Fruit fly (Drosophila melanogaster) whole organism, embryonic: Measurements from ENCODE around the gene w.

Experiments
- Ada2b ChIP-seq: fragments of 200-800 bp; sonication (Bioruptor generic); IDR thresholded peaks from 2 replicates; pipeline ENCODE4 v1.3.6; 2022; ENCODE audit warnings: missing biosample characterization, missing genetic modification characterization
- B-H1 ChIP-seq: fragments of 200-800 bp; sonication (Bioruptor generic); IDR thresholded peaks from 3 replicates; pipeline ENCODE4 v1.3.6; 2022; ENCODE audit warnings: missing biosample characterization, missing genetic modification characterization
- B-H2 ChIP-seq: fragments of 200-800 bp; sonication (Bioruptor generic); optimal IDR thresholded peaks from 2 replicates; lab custom pipeline; 2018; ENCODE audit warnings: missing biosample characterization, mild to moderate bottlenecking, missing genetic modification characterization
- CG10321 ChIP-seq: fragments of 200-800 bp; sonication (Bioruptor generic); IDR thresholded peaks from 2 replicates; pipeline ENCODE4 v1.3.6; 2022; ENCODE audit warnings: missing biosample characterization, missing genetic modification characterization
- CG10366 ChIP-seq: fragments of 200-800 bp; sonication (Bioruptor generic); IDR thresholded peaks from 2 replicates; pipeline ENCODE4 v1.3.6; 2022; ENCODE audit warnings: missing biosample characterization, missing genetic modification characterization
- CG10543 ChIP-seq: fragments of 200-800 bp; sonication (Bioruptor generic); optimal IDR thresholded peaks from 3 replicates; lab custom pipeline; 2017; ENCODE audit warnings: missing biosample characterization, mild to moderate bottlenecking, missing genetic modification characterization, moderate library complexity
- CG10654 ChIP-seq: fragments of 200-800 bp; sonication (Bioruptor generic); optimal IDR thresholded peaks from 2 replicates; lab custom pipeline; 2016; ENCODE audit warnings: missing biosample characterization, missing genetic modification characterization
- CG11093 ChIP-seq: fragments of 200-800 bp; sonication (Bioruptor generic); IDR thresholded peaks from 3 replicates; pipeline ENCODE4 v1.3.6; 2022; ENCODE audit warnings: missing biosample characterization, missing genetic modification characterization
- CG11456 ChIP-seq: fragments of 200-800 bp; sonication (Bioruptor generic); IDR thresholded peaks from 3 replicates; pipeline ENCODE4 v1.3.6; 2022; ENCODE audit warnings: missing biosample characterization, missing genetic modification characterization
- CG14441 ChIP-seq: fragments of 200-800 bp; sonication (Bioruptor generic); IDR thresholded peaks from 2 replicates; pipeline ENCODE4 v1.3.6; 2022; ENCODE audit warnings: missing biosample characterization, missing genetic modification characterization
- CG15073 ChIP-seq: fragments of 200-800 bp; sonication (Bioruptor generic); optimal IDR thresholded peaks from 2 replicates; lab custom pipeline; 2016; ENCODE audit warnings: missing biosample characterization, missing genetic modification characterization
- CG15696 ChIP-seq: fragments of 200-800 bp; sonication (Bioruptor generic); optimal IDR thresholded peaks from 2 replicates; lab custom pipeline; 2019; ENCODE audit warnings: missing biosample characterization, mild to moderate bottlenecking, missing genetic modification characterization, moderate library complexity
- CG17802 ChIP-seq: fragments of 200-800 bp; sonication (Bioruptor generic); optimal IDR thresholded peaks from 2 replicates; lab custom pipeline; 2018; ENCODE audit warnings: missing biosample characterization, mild to moderate bottlenecking, missing genetic modification characterization, moderate library complexity
- CG3163 ChIP-seq: fragments of 200-800 bp; sonication (Bioruptor generic); optimal IDR thresholded peaks from 3 replicates; lab custom pipeline; 2016; ENCODE audit warnings: missing biosample characterization, missing genetic modification characterization
- CG32767 ChIP-seq: fragments of 200-800 bp; sonication (Bioruptor generic); IDR thresholded peaks from 2 replicates; pipeline ENCODE4 v1.3.6; 2022; ENCODE audit warnings: missing biosample characterization, missing genetic modification characterization
- CG3407 ChIP-seq: fragments of 200-800 bp; sonication (Bioruptor generic); optimal IDR thresholded peaks from 2 replicates; lab custom pipeline; 2018; ENCODE audit warnings: missing biosample characterization, mild to moderate bottlenecking, missing genetic modification characterization
- CG4854 ChIP-seq: fragments of 200-800 bp; sonication (Bioruptor generic); optimal IDR thresholded peaks from 2 replicates; lab custom pipeline; 2016; ENCODE audit warnings: missing biosample characterization, missing genetic modification characterization, inconsistent platforms
- CG7357 ChIP-seq: fragments of 200-800 bp; sonication (Bioruptor generic); IDR thresholded peaks from 3 replicates; pipeline ENCODE4 v1.3.6; 2022; ENCODE audit warnings: missing biosample characterization, missing genetic modification characterization
- CG7372 ChIP-seq: fragments of 200-800 bp; sonication (Bioruptor generic); IDR thresholded peaks from 2 replicates; pipeline ENCODE4 v1.3.6; 2022; ENCODE audit warnings: missing biosample characterization, missing genetic modification characterization
- CG7556 ChIP-seq: fragments of 200-800 bp; sonication (Bioruptor generic); optimal IDR thresholded peaks from 2 replicates; lab custom pipeline; 2017; ENCODE audit warnings: missing biosample characterization, mild to moderate bottlenecking, missing genetic modification characterization
- CG7745 ChIP-seq: fragments of 200-800 bp; sonication (Bioruptor generic); optimal IDR thresholded peaks from 2 replicates; lab custom pipeline; 2018; ENCODE audit warnings: missing biosample characterization, mild to moderate bottlenecking, missing genetic modification characterization, moderate library complexity
- CG8924 ChIP-seq: fragments of 200-800 bp; optimal IDR thresholded peaks from 3 replicates; lab custom pipeline; 2019; ENCODE audit warnings: missing biosample characterization, mild to moderate bottlenecking, missing genetic modification characterization, moderate library complexity
- Camta ChIP-seq: fragments of 200-800 bp; sonication (Bioruptor generic); optimal IDR thresholded peaks from 2 replicates; lab custom pipeline; 2016; ENCODE audit warnings: missing biosample characterization, missing genetic modification characterization
- Dad ChIP-seq: fragments of 200-800 bp; sonication (Bioruptor generic); optimal IDR thresholded peaks from 3 replicates; lab custom pipeline; 2016; ENCODE audit warnings: missing biosample characterization, missing genetic modification characterization
- H15 ChIP-seq: fragments of 200-800 bp; sonication (Bioruptor generic); IDR thresholded peaks from 3 replicates; pipeline ENCODE4 v1.3.6; 2022; ENCODE audit warnings: missing biosample characterization, missing genetic modification characterization
- H2.0 ChIP-seq: fragments of 200-800 bp; sonication (Bioruptor generic); IDR thresholded peaks from 2 replicates; pipeline ENCODE4 v1.3.6; 2022; ENCODE audit warnings: missing biosample characterization, missing genetic modification characterization
- HLH54F ChIP-seq: fragments of 200-800 bp; sonication (Bioruptor generic); optimal IDR thresholded peaks from 3 replicates; lab custom pipeline; 2016; ENCODE audit warnings: missing biosample characterization, missing genetic modification characterization
- Hand ChIP-seq: fragments of 200-800 bp; sonication (Bioruptor generic); optimal IDR thresholded peaks from 2 replicates; lab custom pipeline; 2017; ENCODE audit warnings: mild to moderate bottlenecking, missing biosample characterization, missing genetic modification reagents, missing genetic modification characterization
- Hey ChIP-seq: fragments of 200-800 bp; sonication (Bioruptor generic); optimal IDR thresholded peaks from 3 replicates; lab custom pipeline; 2018; ENCODE audit warnings: missing biosample characterization, mild to moderate bottlenecking, missing genetic modification characterization
- Lhr ChIP-seq: fragments of 200-800 bp; sonication (Bioruptor generic); optimal IDR thresholded peaks from 3 replicates; lab custom pipeline; 2017; ENCODE audit warnings: mild to moderate bottlenecking, missing biosample characterization, missing genetic modification reagents, missing genetic modification characterization
- NC2α ChIP-seq: fragments of 200-800 bp; sonication (Bioruptor generic); optimal IDR thresholded peaks from 2 replicates; lab custom pipeline; 2016; ENCODE audit warnings: missing biosample characterization, missing genetic modification characterization
- Sox102F ChIP-seq: fragments of 200-800 bp; sonication (Bioruptor generic); optimal IDR thresholded peaks from 2 replicates; lab custom pipeline; 2018; ENCODE audit warnings: missing biosample characterization, mild to moderate bottlenecking, missing genetic modification characterization, moderate library complexity
- Stat92E ChIP-seq, 3 experiments: fragments of >200 bp in 2 of 3; fragments of 200-800 bp in 1 of 3; sonication (Bioruptor generic) in 1 of 3; optimal IDR thresholded peaks; 2 replicates each; lab custom pipeline; 2017 to 2019; ENCODE audit warnings: missing biosample characterization in 3 of 3, missing genetic modification characterization in 3 of 3, mild to moderate bottlenecking in 1 of 3, moderate library complexity in 1 of 3
- bbx ChIP-seq: fragments of 200-800 bp; sonication (Bioruptor generic); IDR thresholded peaks from 2 replicates; pipeline ENCODE4 v1.3.6; 2022; ENCODE audit warnings: missing biosample characterization, missing genetic modification characterization; ENCODE audit not compliant: partially characterized antibody
- ci ChIP-seq: fragments of 200-800 bp; sonication (Bioruptor generic); IDR thresholded peaks from 3 replicates; pipeline ENCODE4 v1.3.6; 2022; ENCODE audit warnings: missing biosample characterization, missing genetic modification characterization
- cwo ChIP-seq: fragments of 200-800 bp; sonication (Bioruptor generic); optimal IDR thresholded peaks from 3 replicates; lab custom pipeline; 2017; ENCODE audit warnings: missing biosample characterization, missing genetic modification characterization, mild to moderate bottlenecking, moderate library complexity, missing genetic modification reagents
- disco-r ChIP-seq: fragments of 200-800 bp; sonication (Bioruptor generic); optimal IDR thresholded peaks from 2 replicates; lab custom pipeline; 2016; ENCODE audit warnings: missing biosample characterization, missing genetic modification characterization
- fd3F ChIP-seq: fragments of 200-800 bp; sonication (Bioruptor generic); optimal IDR thresholded peaks from 2 replicates; lab custom pipeline; 2018; ENCODE audit warnings: missing biosample characterization, mild to moderate bottlenecking, missing genetic modification characterization, moderate library complexity
- ftz-f1 ChIP-seq: fragments of 200-800 bp; sonication (Bioruptor generic); optimal IDR thresholded peaks from 2 replicates; lab custom pipeline; 2016; ENCODE audit warnings: missing biosample characterization, missing genetic modification characterization
- gce ChIP-seq: fragments of 200-800 bp; sonication (Bioruptor generic); IDR thresholded peaks from 3 replicates; pipeline ENCODE4 v1.3.6; 2022; ENCODE audit warnings: missing biosample characterization, missing genetic modification characterization
- kah ChIP-seq: fragments of 200-800 bp; sonication (Bioruptor generic); optimal IDR thresholded peaks from 2 replicates; lab custom pipeline; 2018; ENCODE audit warnings: missing biosample characterization, mild to moderate bottlenecking, missing genetic modification characterization
- knrl ChIP-seq: fragments of 200-800 bp; sonication (Bioruptor generic); IDR thresholded peaks from 3 replicates; pipeline ENCODE4 v1.3.6; 2022; ENCODE audit warnings: missing biosample characterization, missing genetic modification characterization; ENCODE audit not compliant: partially characterized antibody
- lola ChIP-seq, 3 experiments: fragments of >200 bp in 2 of 3; fragments of 200-800 bp in 1 of 3; sonication (Bioruptor generic) in 1 of 3; optimal IDR thresholded peaks; 2 replicates each; lab custom pipeline; 2017 to 2019; ENCODE audit warnings: missing biosample characterization in 3 of 3, missing genetic modification characterization in 3 of 3, mild to moderate bottlenecking in 1 of 3, moderate library complexity in 1 of 3
- mirr ChIP-seq: fragments of 200-800 bp; sonication (Bioruptor generic); optimal IDR thresholded peaks from 3 replicates; lab custom pipeline; 2018; ENCODE audit warnings: missing biosample characterization, mild to moderate bottlenecking, missing genetic modification characterization
- nom ChIP-seq: fragments of 200-800 bp; sonication (Bioruptor generic); optimal IDR thresholded peaks from 2 replicates; lab custom pipeline; 2017; ENCODE audit warnings: missing biosample characterization, missing genetic modification characterization, mild to moderate bottlenecking, moderate library complexity, missing genetic modification reagents
- onecut ChIP-seq: fragments of 200-800 bp; sonication (Bioruptor generic); IDR thresholded peaks from 2 replicates; pipeline ENCODE4 v1.3.6; 2022; ENCODE audit warnings: missing biosample characterization, missing genetic modification characterization
- pros ChIP-seq: fragments of 200-800 bp; sonication (Bioruptor generic); optimal IDR thresholded peaks from 3 replicates; lab custom pipeline; 2019; ENCODE audit warnings: missing biosample characterization, mild to moderate bottlenecking, missing genetic modification characterization, moderate library complexity
- pzg ChIP-seq: fragments of 200-800 bp; sonication (Bioruptor generic); optimal IDR thresholded peaks from 3 replicates; lab custom pipeline; 2018; ENCODE audit warnings: missing biosample characterization, mild to moderate bottlenecking, missing genetic modification characterization, moderate library complexity
- tin ChIP-seq: fragments of 200-800 bp; sonication (Bioruptor generic); optimal IDR thresholded peaks from 3 replicates; lab custom pipeline; 2016; ENCODE audit warnings: missing biosample characterization, missing genetic modification characterization
- zen2 ChIP-seq: fragments of 200-800 bp; sonication (Bioruptor generic); IDR thresholded peaks from 3 replicates; pipeline ENCODE4 v1.3.6; 2022; ENCODE audit warnings: missing biosample characterization, missing genetic modification characterization; ENCODE audit not compliant: partially characterized antibody

Gene w

DNA sequence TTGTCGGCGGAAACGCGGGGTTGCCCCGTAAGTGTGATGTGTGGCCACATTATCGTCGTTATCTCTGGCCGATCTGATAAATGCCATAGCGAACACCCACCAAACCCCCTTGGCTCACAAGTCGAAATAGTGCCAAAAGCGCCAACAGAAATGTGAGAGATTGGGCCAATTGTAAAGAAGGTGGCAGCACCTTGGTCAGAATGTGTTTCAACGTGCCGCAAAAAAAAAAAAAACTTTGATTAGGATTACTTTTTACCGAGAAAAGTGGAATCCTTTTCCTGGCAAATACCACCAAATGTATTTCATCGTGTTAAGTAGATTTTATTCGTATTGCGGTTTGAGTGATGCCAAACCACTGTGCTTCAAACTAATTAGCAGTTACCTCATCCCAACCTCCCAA, 53.2 kb downstream of the w start (continued):
- TF ChIP-seq CG3407 (GFP tag; lab: Kevin White, UChicago), result no peak
- TF ChIP-seq kah, result peak; percentile 29
- TF ChIP-seq disco-r, result peak; percentile 25
- peak; percentile 77 for TF ChIP-seq CG32767 (GFP tag; lab: Robert Waterston, UW)
- TF ChIP-seq tin (GFP tag; lab: Kevin White, UChicago), result peak; percentile 50
- TF ChIP-seq CG7556 (GFP tag; lab: Kevin White, UChicago), result peak; percentile 59
- peak; percentile 59 for TF ChIP-seq onecut (GFP tag; lab: Robert Waterston, UW)
- peak; percentile 83 for TF ChIP-seq B-H1
- TF ChIP-seq CG3163 (GFP tag; lab: Kevin White, UChicago), result peak; percentile 60
- no peak for TF ChIP-seq B-H2 (GFP tag; lab: Kevin White, UChicago)
- peak; percentile 29 for TF ChIP-seq Hey (tag; lab: Kevin White, UChicago)
- peak; percentile 86 for TF ChIP-seq ci (GFP tag; lab: Robert Waterston, UW)
- peak; percentile 87 for TF ChIP-seq cwo
- peak; percentile 50 for TF ChIP-seq CG10543
- no peak for TF ChIP-seq CG15696
- peak; percentile 81 for TF ChIP-seq Hand
- peak; percentile 93 for TF ChIP-seq Ada2b (GFP tag; lab: Robert Waterston, UW)
- TF ChIP-seq Camta, result peak; percentile 67
- TF ChIP-seq HLH54F (GFP tag; lab: Kevin White, UChicago), result peak; percentile 83
- peak; percentile 83 for TF ChIP-seq H15 (GFP tag; lab: Robert Waterston, UW)
- no peak for TF ChIP-seq Lhr
- peak; percentile 77; the same call in 2 of the 3 replicates for TF ChIP-seq CG11093 (GFP tag; lab: Robert Waterston, UW)
- peak; percentile 52 for TF ChIP-seq CG8924 (tag; lab: Kevin White, UChicago)
- peak; percentile 2 for TF ChIP-seq pzg (GFP tag; lab: Kevin White, UChicago)
- TF ChIP-seq CG4854 (GFP tag; lab: Kevin White, UChicago), result peak; percentile 47
- no peak for TF ChIP-seq nom (GFP tag; lab: Kevin White, UChicago)
- TF ChIP-seq CG17802 (tag; lab: Kevin White, UChicago), result no peak
- TF ChIP-seq CG15073 (GFP tag; lab: Kevin White, UChicago), result no peak
- peak; percentile 79 for TF ChIP-seq Sox102F
- TF ChIP-seq CG10654 (GFP tag; lab: Kevin White, UChicago), result peak; percentile 59
- TF ChIP-seq CG7372 (GFP tag; lab: Robert Waterston, UW), result peak; percentile 85
- TF ChIP-seq pros, result no peak
- peak; percentile 54; the same call in 1 of the 3 replicates for TF ChIP-seq gce (GFP tag; lab: Robert Waterston, UW)
- peak; percentile 72 for TF ChIP-seq CG10321 (GFP tag; lab: Robert Waterston, UW)
- peak; percentile 72 for TF ChIP-seq Dad (GFP tag; lab: Kevin White, UChicago)
- no peak for TF ChIP-seq Stat92E (GFP tag; optimal IDR thresholded peaks at IDR 0.05; lab: Kevin White, UChicago)
- no peak for TF ChIP-seq mirr (GFP tag; lab: Kevin White, UChicago)
- peak; percentile 86 for TF ChIP-seq H2.0 (GFP tag; lab: Robert Waterston, UW)
- no peak for TF ChIP-seq lola (GFP tag; optimal IDR thresholded peaks at IDR 0.05; lab: Kevin White, UChicago)
- no peak for TF ChIP-seq knrl (GFP tag; lab: Robert Waterston, UW)
- TF ChIP-seq bbx (GFP tag; lab: Robert Waterston, UW), result no peak
- TF ChIP-seq CG14441 (GFP tag; lab: Robert Waterston, UW), result peak; percentile 94
- TF ChIP-seq CG7745 (tag; lab: Kevin White, UChicago), result no peak
- TF ChIP-seq zen2 (GFP tag; lab: Robert Waterston, UW), result no peak
- TF ChIP-seq ftz-f1 (GFP tag; lab: Kevin White, UChicago), result no peak
- TF ChIP-seq NC2α (GFP tag; lab: Kevin White, UChicago), result peak; percentile 29
- peak; percentile 89 for TF ChIP-seq CG10366 (GFP tag; lab: Robert Waterston, UW)
- peak; percentile 90 for TF ChIP-seq CG11456 (GFP tag; lab: Robert Waterston, UW)
- TF ChIP-seq fd3F (GFP tag; lab: Kevin White, UChicago), result peak; percentile 85
- peak; percentile 75 for TF ChIP-seq CG7357 (GFP tag; lab: Robert Waterston, UW)
